Worm (Caenorhabditis elegans): ENCODE data around the gene T28B11.1.
A peak's percentile ranks its signal among the peaks of the same experiment; 100 is the strongest.

ce11 chrV:10757128-10757527 lies 24.9 kb upstream of the T28B11.1 start:
- TF ChIP-seq unc-55 (GFP tag; optimal IDR thresholded peaks at IDR 0.05) (no peak), blmp-1 (tag; optimal IDR thresholded peaks at IDR 0.05; ENCODE audit: insufficient read depth) (peak; percentile 48), snpc-4 (tag; optimal IDR thresholded peaks at IDR 0.05) (no peak), nhr-6 (tag; optimal IDR thresholded peaks at IDR 0.05) (no peak), nhr-77 (tag; optimal IDR thresholded peaks at IDR 0.05) (no peak), unc-62 (GFP tag; optimal IDR thresholded peaks at IDR 0.05) (no peak), skn-1 (tag; optimal IDR thresholded peaks at IDR 0.05) (no peak), unc-39 (tag; optimal IDR thresholded peaks at IDR 0.05) (no peak), nhr-237 (tag; optimal IDR thresholded peaks at IDR 0.05) (no peak), nhr-10 (tag; optimal IDR thresholded peaks at IDR 0.05) (no peak), ZK546.5 (tag; optimal IDR thresholded peaks at IDR 0.05) (no peak), nhr-23 (tag; optimal IDR thresholded peaks at IDR 0.05) (no peak)
